Worm (Caenorhabditis elegans) whole organism, L3 larva: ENCODE results near the gene T06E4.21.

Experiments used
- R02D3.7 ChIP-seq: fragments of 150-350 bp; optimal IDR thresholded peaks from 2 replicates; lab custom pipeline; 2014; ENCODE audit warnings: missing biosample characterization, missing genetic modification characterization
- ZK546.5 ChIP-seq: sonication (generic microtip); optimal IDR thresholded peaks from 2 replicates; lab custom pipeline; 2017; ENCODE audit warnings: missing biosample characterization, missing genetic modification characterization
- ceh-16 ChIP-seq: sonication (generic microtip); optimal IDR thresholded peaks from 2 replicates; lab custom pipeline; 2017; ENCODE audit warnings: missing biosample characterization, missing genetic modification characterization
- ceh-28 ChIP-seq: fragments of 150-350 bp; optimal IDR thresholded peaks from 2 replicates; lab custom pipeline; 2014; ENCODE audit warnings: missing biosample characterization, missing genetic modification reagents, missing genetic modification characterization
- ceh-82 ChIP-seq: fragments of 150-350 bp; optimal IDR thresholded peaks from 2 replicates; lab custom pipeline; 2014; ENCODE audit warnings: missing biosample characterization, missing genetic modification characterization
- ceh-9 ChIP-seq: sonication (generic microtip); optimal IDR thresholded peaks from 2 replicates; lab custom pipeline; 2018; ENCODE audit warnings: missing biosample characterization, missing genetic modification characterization
- daf-12 ChIP-seq: fragments of 150-350 bp; optimal IDR thresholded peaks from 2 replicates; lab custom pipeline; 2014; ENCODE audit warnings: missing biosample characterization, missing genetic modification reagents, missing genetic modification characterization
- egl-27 ChIP-seq: sonication (generic microtip); optimal IDR thresholded peaks from 4 replicates; lab custom pipeline; 2017; ENCODE audit warnings: missing biosample characterization, missing genetic modification reagents, missing genetic modification characterization
- egl-5 ChIP-seq: fragments of 150-350 bp; optimal IDR thresholded peaks from 2 replicates; lab custom pipeline; 2017; ENCODE audit warnings: missing biosample characterization, missing genetic modification reagents, missing genetic modification characterization, inconsistent platforms
- elt-1 ChIP-seq: fragments of 150-350 bp; optimal IDR thresholded peaks from 2 replicates; lab custom pipeline; 2014; ENCODE audit warnings: missing biosample characterization, missing genetic modification characterization
- elt-3 ChIP-seq, 3 experiments: fragments of 150-350 bp in 1 of 3; sonication (generic microtip) in 2 of 3; optimal IDR thresholded peaks; 2 replicates in 2 of 3; 4 replicates in 1 of 3; lab custom pipeline; 2014 to 2017; ENCODE audit warnings: missing biosample characterization in 3 of 3, missing genetic modification characterization in 3 of 3
- eor-1 ChIP-seq, 2 experiments: fragments of 150-350 bp; optimal IDR thresholded peaks; 2 replicates each; lab custom pipeline; 2014 to 2018; ENCODE audit warnings: missing biosample characterization in 2 of 2, missing genetic modification characterization in 2 of 2
- fkh-10 ChIP-seq: sonication (generic microtip); optimal IDR thresholded peaks from 2 replicates; lab custom pipeline; 2017; ENCODE audit warnings: missing biosample characterization, missing genetic modification reagents, missing genetic modification characterization
- fos-1 ChIP-seq: fragments of 150-350 bp; optimal IDR thresholded peaks from 2 replicates; lab custom pipeline; 2014; ENCODE audit warnings: missing biosample characterization, missing genetic modification characterization
- hmg-11 ChIP-seq: sonication (generic microtip); optimal IDR thresholded peaks from 2 replicates; lab custom pipeline; 2016; ENCODE audit warnings: missing genetic modification characterization, missing compliant biosample characterization
- jun-1 ChIP-seq: fragments of 150-350 bp; optimal IDR thresholded peaks from 2 replicates; lab custom pipeline; 2014; ENCODE audit warnings: missing biosample characterization, missing genetic modification reagents, missing genetic modification characterization
- lin-39 ChIP-seq: fragments of 150-350 bp; optimal IDR thresholded peaks from 2 replicates; lab custom pipeline; 2018; ENCODE audit warnings: missing biosample characterization, missing genetic modification reagents, missing genetic modification characterization
- lsy-12 ChIP-seq: sonication (generic microtip); optimal IDR thresholded peaks from 2 replicates; lab custom pipeline; 2016; ENCODE audit warnings: mild to moderate bottlenecking, missing genetic modification characterization, missing compliant biosample characterization
- mdl-1 ChIP-seq: fragments of 150-350 bp; optimal IDR thresholded peaks from 2 replicates; lab custom pipeline; 2014; ENCODE audit warnings: missing biosample characterization, missing genetic modification characterization
- nhr-12 ChIP-seq: fragments of 150-350 bp; optimal IDR thresholded peaks from 2 replicates; lab custom pipeline; 2014; ENCODE audit warnings: missing biosample characterization, missing genetic modification characterization
- nhr-237 ChIP-seq: fragments of 150-350 bp; optimal IDR thresholded peaks from 2 replicates; lab custom pipeline; 2014; ENCODE audit warnings: missing biosample characterization, missing genetic modification characterization
- nhr-25 ChIP-seq: sonication (generic microtip); optimal IDR thresholded peaks from 2 replicates; lab custom pipeline; 2017; ENCODE audit warnings: missing biosample characterization, missing genetic modification characterization
- nhr-28 ChIP-seq: fragments of 150-350 bp; optimal IDR thresholded peaks from 2 replicates; lab custom pipeline; 2014; ENCODE audit warnings: missing biosample characterization, missing genetic modification characterization
- nhr-43 ChIP-seq: sonication (generic microtip); optimal IDR thresholded peaks from 2 replicates; lab custom pipeline; 2016; ENCODE audit warnings: mild to moderate bottlenecking, missing genetic modification characterization, missing compliant biosample characterization; ENCODE audit not compliant: poor library complexity, severe bottlenecking
- nhr-76 ChIP-seq: fragments of 150-350 bp; sonication (generic microtip); optimal IDR thresholded peaks from 5 replicates; lab custom pipeline; 2014; ENCODE audit warnings: missing biosample characterization, missing genetic modification characterization
- nhr-77 ChIP-seq: fragments of 150-350 bp; optimal IDR thresholded peaks from 2 replicates; lab custom pipeline; 2014; ENCODE audit warnings: missing biosample characterization, missing genetic modification characterization
- pha-4 ChIP-seq: fragments of 150-350 bp; optimal IDR thresholded peaks from 2 replicates; lab custom pipeline; 2014; ENCODE audit warnings: missing biosample characterization, missing genetic modification reagents, missing genetic modification characterization
- pqm-1 ChIP-seq: fragments of 150-350 bp; optimal IDR thresholded peaks from 2 replicates; lab custom pipeline; 2017; ENCODE audit warnings: missing biosample characterization, missing genetic modification characterization, inconsistent platforms
- sea-2 ChIP-seq: fragments of 150-350 bp; sonication (generic microtip); optimal IDR thresholded peaks from 4 replicates; lab custom pipeline; 2014; ENCODE audit warnings: missing biosample characterization, missing genetic modification reagents, missing genetic modification characterization
- snpc-4 ChIP-seq: fragments of 150-350 bp; optimal IDR thresholded peaks from 2 replicates; lab custom pipeline; 2014; ENCODE audit warnings: missing biosample characterization, missing genetic modification characterization
- unc-39 ChIP-seq: sonication (generic microtip); optimal IDR thresholded peaks from 4 replicates; lab custom pipeline; 2017; ENCODE audit warnings: missing biosample characterization, missing genetic modification characterization
- zag-1 ChIP-seq: fragments of 150-350 bp; optimal IDR thresholded peaks from 2 replicates; lab custom pipeline; 2014; ENCODE audit warnings: missing biosample characterization, missing genetic modification characterization
- ztf-11 ChIP-seq: fragments of 150-350 bp; optimal IDR thresholded peaks from 2 replicates; lab custom pipeline; 2014; ENCODE audit warnings: missing biosample characterization, missing genetic modification characterization
- ztf-4 ChIP-seq: fragments of 150-350 bp; optimal IDR thresholded peaks from 2 replicates; lab custom pipeline; 2014; ENCODE audit warnings: missing biosample characterization, missing genetic modification characterization

Gene T06E4.21

ce11 chrV:9622834-9623233, 28.6 kb upstream of the T06E4.21 start, which contains the start of gene idpc-5:
Gene idpc-5, minus strand, starts transcription at chrV:9622934.
- TF ChIP-seq ceh-28 (tag; lab: Kevin White, UChicago), result no peak
- TF ChIP-seq jun-1 (tag; lab: Kevin White, UChicago), result no peak
- no peak for TF ChIP-seq nhr-77
- no peak for TF ChIP-seq ZK546.5 (tag; lab: Kevin White, UChicago)
- no peak for TF ChIP-seq zag-1 (tag; lab: Kevin White, UChicago)
- no peak for TF ChIP-seq egl-27 (tag; lab: Kevin White, UChicago)
- no peak for TF ChIP-seq nhr-43 (tag; lab: Kevin White, UChicago)
- no peak for TF ChIP-seq nhr-237 (tag; lab: Kevin White, UChicago)

- TF ChIP-seq pqm-1 (tag; lab: Kevin White, UChicago), result no peak
- TF ChIP-seq unc-39 (tag; lab: Kevin White, UChicago), result no peak
- no peak for TF ChIP-seq lsy-12
- no peak for TF ChIP-seq eor-1 (tag; optimal IDR thresholded peaks at IDR 0.05; lab: Kevin White, UChicago)
- no peak for TF ChIP-seq ceh-16 (tag; lab: Kevin White, UChicago)
- no peak for TF ChIP-seq fos-1 (tag; lab: Kevin White, UChicago)
- TF ChIP-seq lin-39 (tag; lab: Kevin White, UChicago), result no peak
- TF ChIP-seq mdl-1, result no peak
- TF ChIP-seq ceh-28 (tag; lab: Kevin White, UChicago), result no peak
- no peak for TF ChIP-seq ztf-4 (tag; lab: Kevin White, UChicago)
- TF ChIP-seq egl-5 (tag; lab: Kevin White, UChicago), result no peak
- no peak for TF ChIP-seq ztf-11
- no peak for TF ChIP-seq egl-27 (tag; lab: Kevin White, UChicago)
- no peak for TF ChIP-seq elt-3 (tag; optimal IDR thresholded peaks at IDR 0.05; lab: Kevin White, UChicago)
Observed at ce11 chrV:9625122-9625521, 26.3 kb upstream of the T06E4.21 start, which contains the start of gene idpc-4. Gene idpc-4, plus strand, starts transcription at chrV:9625422.

ce11 chrV:9625604-9626446, 25.6 kb upstream of the T06E4.21 start, which contains the start of gene T06E4.7:
Gene T06E4.7, plus strand, starts transcription at chrV:9626396.
- no peak for TF ChIP-seq egl-5 (tag; lab: Kevin White, UChicago)
- TF ChIP-seq fkh-10 (GFP tag; lab: Kevin White, UChicago), result no peak
- TF ChIP-seq ceh-82, result no peak
- no peak for TF ChIP-seq R02D3.7 (tag; lab: Kevin White, UChicago)
- TF ChIP-seq jun-1 (tag; lab: Kevin White, UChicago), result no peak
- no peak for TF ChIP-seq ZK546.5 (tag; lab: Kevin White, UChicago)
- TF ChIP-seq nhr-25 (tag; lab: Kevin White, UChicago), result no peak
- no peak for TF ChIP-seq zag-1 (tag; lab: Kevin White, UChicago)
- TF ChIP-seq snpc-4, result no peak
- no peak for TF ChIP-seq elt-3 (tag; optimal IDR thresholded peaks at IDR 0.05; lab: Kevin White, UChicago)

ce11 chrV:9628603-9629002, 22.8 kb upstream of the T06E4.21 start:
- TF ChIP-seq fos-1 (tag; lab: Kevin White, UChicago), result no peak
- TF ChIP-seq nhr-25 (tag; lab: Kevin White, UChicago), result no peak
- TF ChIP-seq nhr-12 (tag; lab: Kevin White, UChicago), result no peak
- no peak for TF ChIP-seq pha-4 (tag; lab: Kevin White, UChicago)
- no peak for TF ChIP-seq daf-12 (tag; lab: Kevin White, UChicago)
- no peak for TF ChIP-seq ceh-9 (tag; lab: Kevin White, UChicago)
- TF ChIP-seq nhr-28 (tag; lab: Kevin White, UChicago), result no peak
- TF ChIP-seq nhr-76 (tag; lab: Kevin White, UChicago), result no peak
- no peak for TF ChIP-seq fkh-10 (GFP tag; lab: Kevin White, UChicago)
- no peak for TF ChIP-seq sea-2 (GFP tag; lab: Kevin White, UChicago)
- TF ChIP-seq zag-1 (tag; lab: Kevin White, UChicago), result no peak
- no peak for TF ChIP-seq hmg-11
- no peak for TF ChIP-seq R02D3.7 (tag; lab: Kevin White, UChicago)
- TF ChIP-seq elt-1 (tag; lab: Kevin White, UChicago), result no peak
